Worm (Caenorhabditis elegans): ENCODE results near the gene suox-1.

The suox-1 gene

ce11 chrX:15496927-15497605 lies at the start of gene suox-1:
Gene suox-1 (plus strand): TSS chrX:15497555.
- TF ChIP-seq elt-1 (tag; optimal IDR thresholded peaks at IDR 0.05) (no peak), fkh-2 (tag; optimal IDR thresholded peaks at IDR 0.05) (no peak), nhr-25 (tag; optimal IDR thresholded peaks at IDR 0.05) (peak; percentile 48), nfya-1 (tag; optimal IDR thresholded peaks at IDR 0.05; ENCODE audit: insufficient read depth) (peak; percentile 36), jun-1 (tag; optimal IDR thresholded peaks at IDR 0.05) (no peak), ztf-11 (tag; optimal IDR thresholded peaks at IDR 0.05) (no peak), nhr-43 (tag; optimal IDR thresholded peaks at IDR 0.05; ENCODE audit: poor library complexity, severe bottlenecking) (peak; percentile 47), ceh-28 (tag; optimal IDR thresholded peaks at IDR 0.05) (no peak), eor-1 (tag; optimal IDR thresholded peaks at IDR 0.05) (no peak), egl-5 (tag; optimal IDR thresholded peaks at IDR 0.05) (no peak), nhr-77 (tag; optimal IDR thresholded peaks at IDR 0.05) (no peak), ceh-9 (tag; optimal IDR thresholded peaks at IDR 0.05) (no peak), lin-15B (tag; optimal IDR thresholded peaks at IDR 0.05) (no peak), hmg-11 (tag; optimal IDR thresholded peaks at IDR 0.05) (no peak), nhr-237 (tag; optimal IDR thresholded peaks at IDR 0.05) (no peak), pha-4 (tag; optimal IDR thresholded peaks at IDR 0.05) (peak; percentile 14), pqm-1 (tag; optimal IDR thresholded peaks at IDR 0.05) (no peak), nhr-28 (tag; optimal IDR thresholded peaks at IDR 0.05) (no peak), nhr-23 (tag; optimal IDR thresholded peaks at IDR 0.05) (peak; percentile 73), lsy-12 (tag; optimal IDR thresholded peaks at IDR 0.05) (peak; percentile 3), snpc-4 (tag; optimal IDR thresholded peaks at IDR 0.05) (no peak), aly-2 (tag; optimal IDR thresholded peaks at IDR 0.05) (no peak), ceh-16 (tag; optimal IDR thresholded peaks at IDR 0.05) (no peak), ceh-82 (tag; optimal IDR thresholded peaks at IDR 0.05) (no peak), ama-1 (optimal IDR thresholded peaks at IDR 0.05) (peak; percentile 48), zag-1 (tag; optimal IDR thresholded peaks at IDR 0.05) (no peak), lin-39 (tag; optimal IDR thresholded peaks at IDR 0.05) (peak; percentile 45), ZK546.5 (tag; optimal IDR thresholded peaks at IDR 0.05) (no peak), ztf-4 (tag; optimal IDR thresholded peaks at IDR 0.05) (no peak), nhr-11 (tag; optimal IDR thresholded peaks at IDR 0.05) (no peak), unc-62 (GFP tag; optimal IDR thresholded peaks at IDR 0.05) (no peak), elt-2 (tag; optimal IDR thresholded peaks at IDR 0.05) (peak; percentile 16), elt-3 (tag; optimal IDR thresholded peaks at IDR 0.05) (no peak), sea-2 (GFP tag; optimal IDR thresholded peaks at IDR 0.05) (no peak), mml-1 (tag; optimal IDR thresholded peaks at IDR 0.05) (no peak), nhr-67 (tag; optimal IDR thresholded peaks at IDR 0.05) (no peak), egl-27 (tag; optimal IDR thresholded peaks at IDR 0.05) (no peak), mdl-1 (tag; optimal IDR thresholded peaks at IDR 0.05) (peak; percentile 45), nhr-12 (tag; optimal IDR thresholded peaks at IDR 0.05) (no peak), daf-12 (tag; optimal IDR thresholded peaks at IDR 0.05) (no peak), unc-39 (tag; optimal IDR thresholded peaks at IDR 0.05) (no peak), tbx-2 (tag; optimal IDR thresholded peaks at IDR 0.05) (no peak)

- no peak for TF ChIP-seq egl-27 (tag; optimal IDR thresholded peaks at IDR 0.05)
- no peak for TF ChIP-seq ceh-82 (tag; optimal IDR thresholded peaks at IDR 0.05)
- no peak for TF ChIP-seq ZK546.5 (tag; optimal IDR thresholded peaks at IDR 0.05)
- no peak for TF ChIP-seq lin-39 (tag; optimal IDR thresholded peaks at IDR 0.05)
- no peak for TF ChIP-seq fkh-10 (GFP tag; optimal IDR thresholded peaks at IDR 0.05)
- no peak for TF ChIP-seq nhr-25 (tag; optimal IDR thresholded peaks at IDR 0.05)
- TF ChIP-seq aly-2 (tag; optimal IDR thresholded peaks at IDR 0.05), result no peak
- TF ChIP-seq ceh-28 (tag; optimal IDR thresholded peaks at IDR 0.05), result no peak
- TF ChIP-seq hmg-11 (tag; optimal IDR thresholded peaks at IDR 0.05), result no peak
- no peak for TF ChIP-seq snpc-4 (tag; optimal IDR thresholded peaks at IDR 0.05)
- TF ChIP-seq nhr-12 (tag; optimal IDR thresholded peaks at IDR 0.05), result no peak
- no peak for TF ChIP-seq ceh-9 (tag; optimal IDR thresholded peaks at IDR 0.05)
Observed at ce11 chrX:15465050-15465449, 32.3 kb upstream of the suox-1 start.
